Fruit fly (Drosophila melanogaster) whole organism: ENCODE measurements around the gene CG34134.

Source experiments
- CG8478 ChIP-seq: fragments of >200 bp; optimal IDR thresholded peaks from 2 replicates; lab custom pipeline; 2018; ENCODE audit warnings: inconsistent platforms
- Dll ChIP-seq: fragments of >200 bp; optimal IDR thresholded peaks from 2 replicates; lab custom pipeline; 2017
- psq ChIP-seq: fragments of >200 bp; optimal IDR thresholded peaks from 2 replicates; lab custom pipeline; 2017
- usp ChIP-seq: fragments of >200 bp; optimal IDR thresholded peaks from 2 replicates; lab custom pipeline; 2017; ENCODE audit warnings: missing biosample characterization, missing genetic modification characterization, mixed read lengths

DNA sequence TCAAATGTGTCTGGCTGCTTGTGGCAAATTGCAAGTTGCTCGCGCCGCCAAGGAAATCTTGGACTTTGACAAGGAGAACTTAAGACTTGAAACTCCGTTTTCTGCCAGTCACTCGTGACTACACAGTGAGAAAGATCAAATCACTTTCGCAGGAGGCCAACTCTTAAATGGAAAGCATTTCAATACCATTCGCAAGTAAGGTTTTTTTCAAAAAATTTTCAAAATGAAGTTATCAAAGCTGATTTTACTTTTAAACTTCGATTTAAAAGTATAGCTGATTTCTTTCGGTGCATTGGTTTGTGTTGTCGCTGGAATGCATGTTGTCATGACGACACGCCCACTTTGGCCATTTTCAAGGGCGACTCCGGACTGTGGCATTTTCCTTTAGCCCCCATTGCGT lies 41.8 kb upstream of the CG34134 start:
- TF ChIP-seq psq (lab: Kevin White, UChicago) = no peak
- TF ChIP-seq CG8478 (lab: Kevin White, UChicago) = no peak
- TF ChIP-seq Dll (lab: Kevin White, UChicago) = no peak
- no peak for TF ChIP-seq usp (GFP tag; lab: Kevin White, UChicago)
